Fruit fly (Drosophila melanogaster): ENCODE data around the gene robl37BC.

The robl37BC gene

DNA sequence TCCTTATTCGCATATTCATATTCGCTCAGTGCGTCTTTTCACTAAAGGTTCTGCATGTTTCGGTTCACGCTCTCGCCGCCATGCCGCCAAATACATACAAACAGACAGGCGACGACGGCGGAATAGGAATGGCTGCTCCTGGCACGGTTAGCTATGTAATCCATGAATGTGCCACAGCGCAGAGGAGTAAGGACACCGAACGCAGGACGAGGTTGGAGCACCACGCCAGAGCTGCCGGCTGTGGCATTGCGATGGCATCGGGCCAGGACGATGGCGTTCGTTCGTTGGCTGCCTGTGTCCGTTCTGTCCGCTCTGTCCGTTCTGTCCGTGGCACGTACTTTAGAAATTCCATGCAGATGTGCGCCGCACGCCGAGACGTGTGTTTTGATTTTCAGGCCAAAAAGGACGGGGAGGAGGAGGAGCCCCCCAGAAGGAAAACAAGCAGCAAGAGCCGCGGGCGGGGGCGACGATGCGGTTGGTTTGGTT, 4.3 kb downstream of the robl37BC start (continued):
- peak; percentile 82 for TF ChIP-seq crol (GFP tag; IDR thresholded peaks at IDR 0.05)
- no peak for TF ChIP-seq vvl (GFP tag; IDR thresholded peaks at IDR 0.05)
- peak; percentile 5 for TF ChIP-seq abd-A (tag; optimal IDR thresholded peaks at IDR 0.05)
- no peak for TF ChIP-seq wdn (GFP tag; IDR thresholded peaks at IDR 0.05)
- TF ChIP-seq Adf1 (GFP tag; IDR thresholded peaks at IDR 0.05) = no peak; the same call in 1 of the 2 replicates
- no peak for TF ChIP-seq sim (GFP tag; IDR thresholded peaks at IDR 0.05)
- no peak for TF ChIP-seq gt (GFP tag; IDR thresholded peaks at IDR 0.05)
- no peak for TF ChIP-seq btn (GFP tag; optimal IDR thresholded peaks at IDR 0.05)
- TF ChIP-seq CG11696 (GFP tag; IDR thresholded peaks at IDR 0.05) = no peak
- TF ChIP-seq chn (GFP tag; optimal IDR thresholded peaks at IDR 0.05) = no peak
- TF ChIP-seq Hr78 (GFP tag; optimal IDR thresholded peaks at IDR 0.05) = no peak
- TF ChIP-seq CG7839 (tag; optimal IDR thresholded peaks at IDR 0.05) = no peak
- no peak for TF ChIP-seq repo (GFP tag; optimal IDR thresholded peaks at IDR 0.05)
- no peak for TF ChIP-seq hkb (optimal IDR thresholded peaks at IDR 0.05)
- TF ChIP-seq hkb (GFP tag; IDR thresholded peaks at IDR 0.05) = no peak
- TF ChIP-seq CG2889 (GFP tag; IDR thresholded peaks at IDR 0.05) = 0 out of 3 replicates have a peak, but pooled peaks have one; percentile 10
- no peak for TF ChIP-seq CG11504 (tag; optimal IDR thresholded peaks at IDR 0.05)
- no peak for TF ChIP-seq CG18619 (GFP tag; optimal IDR thresholded peaks at IDR 0.05)
- TF ChIP-seq bsh (GFP tag; optimal IDR thresholded peaks at IDR 0.05) = no peak
- TF ChIP-seq fd96Cb (tag; optimal IDR thresholded peaks at IDR 0.05) = no peak
- TF ChIP-seq TFAM (GFP tag; optimal IDR thresholded peaks at IDR 0.05) = no peak
- TF ChIP-seq maf-S (GFP tag; optimal IDR thresholded peaks at IDR 0.05) = no peak
- no peak for TF ChIP-seq eyg (GFP tag; optimal IDR thresholded peaks at IDR 0.05)
- no peak for TF ChIP-seq Abd-B (GFP tag; optimal IDR thresholded peaks at IDR 0.05)
- TF ChIP-seq Dip2 (GFP tag; IDR thresholded peaks at IDR 0.05) = no peak
- 0 out of 2 replicates have a peak, but pooled peaks have one; percentile 1 for TF ChIP-seq slbo (GFP tag; IDR thresholded peaks at IDR 0.05)
- TF ChIP-seq Deaf1 (tag; optimal IDR thresholded peaks at IDR 0.05) = peak; percentile 68
- TF ChIP-seq CG4424 (GFP tag; optimal IDR thresholded peaks at IDR 0.05) = no peak
- no peak for TF ChIP-seq CG7372 (GFP tag; IDR thresholded peaks at IDR 0.05)
- no peak for TF ChIP-seq sna (GFP tag; IDR thresholded peaks at IDR 0.05; ENCODE audit: partially characterized antibody)
- no peak for TF ChIP-seq CG3847 (GFP tag; IDR thresholded peaks at IDR 0.05)

DNA sequence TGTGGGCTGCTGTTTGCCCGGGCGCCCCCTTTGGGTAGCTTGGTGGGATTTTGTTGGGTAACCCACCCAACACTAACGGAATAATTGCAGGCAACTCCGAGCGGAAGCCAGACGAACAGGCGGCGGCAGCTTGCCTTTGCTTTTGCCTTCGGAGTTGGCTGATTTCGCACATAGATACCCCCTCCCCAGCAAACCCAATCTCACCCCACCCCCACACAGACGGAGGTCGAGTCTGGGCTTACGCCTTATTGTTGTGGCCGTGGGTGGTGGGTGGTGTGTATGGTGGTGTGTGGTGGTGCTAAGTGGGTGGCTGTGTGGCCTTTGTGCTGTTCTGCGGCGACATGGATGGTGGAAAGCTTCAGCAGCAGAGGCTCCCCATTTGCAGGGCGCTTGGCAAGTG, 5.0 kb downstream of the robl37BC start:
- peak; percentile 54 for TF ChIP-seq Med (GFP tag)
- 0 out of 3 replicates have a peak, but pooled peaks have one; percentile 7 for TF ChIP-seq ci (GFP tag; IDR thresholded peaks at IDR 0.05)
- peak; percentile 7; the same call in 1 of the 2 replicates for TF ChIP-seq Adf1 (GFP tag; IDR thresholded peaks at IDR 0.05)
- TF ChIP-seq CG10543 (GFP tag; optimal IDR thresholded peaks at IDR 0.05) = peak; percentile 66
- no peak for TF ChIP-seq CG14441 (GFP tag; IDR thresholded peaks at IDR 0.05)
- no peak for TF ChIP-seq mld (GFP tag; IDR thresholded peaks at IDR 0.05; ENCODE audit: partially characterized antibody)
- TF ChIP-seq abd-A (tag; optimal IDR thresholded peaks at IDR 0.05) = peak; percentile 91
- no peak for TF ChIP-seq MBD-R2 (GFP tag; IDR thresholded peaks at IDR 0.05)
- TF ChIP-seq lov (optimal IDR thresholded peaks at IDR 0.05) = no peak
- TF ChIP-seq lov (GFP tag; IDR thresholded peaks at IDR 0.05) = no peak
- peak; percentile 37 for TF ChIP-seq mirr (GFP tag; optimal IDR thresholded peaks at IDR 0.05)
- no peak for TF ChIP-seq CG11695 (GFP tag; IDR thresholded peaks at IDR 0.05)
- no peak for TF ChIP-seq ato (GFP tag; IDR thresholded peaks at IDR 0.05; ENCODE audit: partially characterized antibody)
- peak; percentile 96 for TF ChIP-seq Hey (tag; optimal IDR thresholded peaks at IDR 0.05)
- TF ChIP-seq CG3847 (GFP tag; IDR thresholded peaks at IDR 0.05) = 0 out of 2 replicates have a peak, but pooled peaks have one; percentile 10
- TF ChIP-seq zen2 (GFP tag; IDR thresholded peaks at IDR 0.05; ENCODE audit: partially characterized antibody) = peak; percentile 34; the same call in 1 of the 3 replicates
- no peak for TF ChIP-seq dimm (GFP tag; IDR thresholded peaks at IDR 0.05)
- no peak for TF ChIP-seq CG9609 (GFP tag; optimal IDR thresholded peaks at IDR 0.05)
- TF ChIP-seq CG13894 (tag; optimal IDR thresholded peaks at IDR 0.05) = peak; percentile 49
- TF ChIP-seq Ravus (GFP tag; IDR thresholded peaks at IDR 0.05) = no peak

All from whole organism, embryonic.